Fruit fly (Drosophila melanogaster) whole organism, adult: Measurements from ENCODE around the gene CG42538.
A peak's percentile ranks its signal among the peaks of the same experiment; 100 is the strongest.

ENCODE experiments used
- CG11617 ChIP-seq: fragments of 200-800 bp; sonication (Bioruptor generic); optimal IDR thresholded peaks from 2 replicates; lab custom pipeline; 2017; ENCODE audit warnings: mild to moderate bottlenecking, missing biosample characterization, missing genetic modification reagents, missing genetic modification characterization
- CG12768 ChIP-seq: fragments of 200-800 bp; sonication (Bioruptor generic); optimal IDR thresholded peaks from 2 replicates; lab custom pipeline; 2017; ENCODE audit warnings: missing biosample characterization, missing genetic modification characterization, mild to moderate bottlenecking, moderate library complexity, missing genetic modification reagents
- CG14711 ChIP-seq: fragments of 200-800 bp; sonication (Bioruptor generic); optimal IDR thresholded peaks from 2 replicates; lab custom pipeline; 2018; ENCODE audit warnings: missing biosample characterization, mild to moderate bottlenecking, missing genetic modification characterization, moderate library complexity
- CG1620 ChIP-seq: fragments of 200-800 bp; sonication (Bioruptor generic); optimal IDR thresholded peaks from 2 replicates; lab custom pipeline; 2016; ENCODE audit warnings: missing biosample characterization, missing genetic modification characterization
- CG33017 ChIP-seq: fragments of 200-800 bp; sonication (Bioruptor generic); optimal IDR thresholded peaks from 2 replicates; lab custom pipeline; 2018; ENCODE audit warnings: missing biosample characterization, mild to moderate bottlenecking, missing genetic modification characterization, moderate library complexity
- CG5204 ChIP-seq: fragments of 200-800 bp; sonication (Bioruptor generic); optimal IDR thresholded peaks from 2 replicates; lab custom pipeline; 2016; ENCODE audit warnings: missing biosample characterization, missing genetic modification characterization
- CG7045 ChIP-seq: fragments of 200-800 bp; sonication (Bioruptor generic); optimal IDR thresholded peaks from 2 replicates; lab custom pipeline; 2017; ENCODE audit warnings: missing biosample characterization, mild to moderate bottlenecking, missing genetic modification characterization
- CG7101 ChIP-seq: fragments of 200-800 bp; sonication (Bioruptor generic); optimal IDR thresholded peaks from 2 replicates; lab custom pipeline; 2018; ENCODE audit warnings: missing biosample characterization, mild to moderate bottlenecking, missing genetic modification characterization, moderate library complexity
- Clk ChIP-seq: fragments of 200-800 bp; sonication (Bioruptor generic); optimal IDR thresholded peaks from 2 replicates; lab custom pipeline; 2017; ENCODE audit warnings: missing biosample characterization, missing genetic modification characterization
- Crg-1 ChIP-seq: fragments of 200-800 bp; sonication (Bioruptor generic); optimal IDR thresholded peaks from 2 replicates; lab custom pipeline; 2016; ENCODE audit warnings: missing biosample characterization, missing genetic modification characterization
- Hr96 ChIP-seq: fragments of 200-800 bp; sonication (Bioruptor generic); optimal IDR thresholded peaks from 2 replicates; lab custom pipeline; 2016; ENCODE audit warnings: missing biosample characterization, missing genetic modification characterization
- Mnt ChIP-seq: fragments of 200-800 bp; sonication (Bioruptor generic); optimal IDR thresholded peaks from 2 replicates; lab custom pipeline; 2016; ENCODE audit warnings: missing biosample characterization, mild to moderate bottlenecking, missing genetic modification characterization
- bab1 ChIP-seq: fragments of 200-800 bp; sonication (Bioruptor generic); optimal IDR thresholded peaks from 3 replicates; lab custom pipeline; 2019; ENCODE audit warnings: missing biosample characterization, mild to moderate bottlenecking, missing genetic modification characterization, moderate library complexity
- cic ChIP-seq: fragments of 200-800 bp; sonication (Bioruptor generic); optimal IDR thresholded peaks from 2 replicates; lab custom pipeline; 2017; ENCODE audit warnings: missing biosample characterization, mild to moderate bottlenecking, missing genetic modification characterization, moderate library complexity
- cnc ChIP-seq, 2 experiments: fragments of >200 bp; optimal IDR thresholded peaks; 2 replicates each; lab custom pipeline; 2017
- kay ChIP-seq: fragments of 200-800 bp; sonication (Bioruptor generic); peaks from one replicate; lab custom pipeline; 2016; ENCODE audit warnings: missing biosample characterization, missing genetic modification characterization, borderline replicate concordance
- ovo ChIP-seq: fragments of 200-800 bp; sonication (Bioruptor generic); optimal IDR thresholded peaks from 2 replicates; lab custom pipeline; 2016; ENCODE audit warnings: missing biosample characterization, missing genetic modification characterization
- pad ChIP-seq: fragments of 200-800 bp; sonication (Bioruptor generic); optimal IDR thresholded peaks from 3 replicates; lab custom pipeline; 2017; ENCODE audit warnings: missing biosample characterization, missing genetic modification characterization, mild to moderate bottlenecking, moderate library complexity, missing genetic modification reagents
- tj ChIP-seq: fragments of 200-800 bp; sonication (Bioruptor generic); optimal IDR thresholded peaks from 3 replicates; lab custom pipeline; 2017; ENCODE audit warnings: missing biosample characterization, mild to moderate bottlenecking, missing genetic modification characterization, moderate library complexity
- toe ChIP-seq: fragments of 200-800 bp; sonication (Bioruptor generic); optimal IDR thresholded peaks from 2 replicates; lab custom pipeline; 2016; ENCODE audit warnings: missing biosample characterization, missing genetic modification characterization

CG42538 gene

DNA sequence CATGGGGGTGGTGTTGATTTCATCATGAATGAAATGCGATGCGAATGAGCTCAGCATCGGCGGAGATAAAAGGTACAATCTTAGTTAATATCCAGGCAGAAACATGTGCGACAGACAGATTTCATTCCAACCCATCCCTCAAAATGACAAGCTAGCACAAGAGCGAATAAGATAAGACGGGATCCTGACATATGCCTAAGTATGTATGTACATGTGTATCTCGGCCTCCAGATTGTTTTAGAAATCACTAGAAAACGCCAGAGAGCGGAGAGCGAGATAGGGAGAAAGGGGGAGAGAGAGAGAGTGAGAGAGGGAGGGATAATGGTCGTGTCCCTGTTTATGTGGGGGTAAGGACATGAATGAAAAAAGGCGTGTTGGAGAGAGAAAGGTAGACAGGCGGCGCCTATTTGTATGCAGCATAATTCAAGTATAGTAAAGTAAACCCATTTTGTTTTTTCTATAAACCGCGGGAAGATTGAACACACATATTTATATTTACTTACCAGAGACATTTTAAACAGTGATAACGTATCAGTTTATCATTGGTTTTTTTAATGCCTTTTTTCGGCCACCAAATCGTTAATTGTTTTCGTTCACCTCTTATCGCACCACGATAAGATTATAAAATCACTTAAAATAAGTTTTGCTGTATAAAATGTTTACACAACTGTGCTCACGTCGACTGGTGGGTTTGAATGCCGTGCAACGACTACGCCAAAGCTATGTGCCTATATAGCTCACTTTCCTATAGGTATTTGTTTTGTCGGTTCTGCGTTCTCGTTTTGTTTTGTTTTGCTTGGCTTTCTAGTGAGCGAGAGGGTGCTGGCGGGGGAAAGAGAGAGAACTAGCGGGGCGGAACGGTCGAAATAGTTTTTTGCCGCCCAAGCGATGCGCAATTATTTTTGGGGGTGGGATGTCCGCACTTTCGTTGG lies 15.9 kb downstream of the CG42538 start:
- TF ChIP-seq CG5204 (GFP tag; lab: Kevin White, UChicago) (no peak), cnc (optimal IDR thresholded peaks at IDR 0.05; lab: Kevin White, UChicago) (no peak), Mnt (peak; percentile 79), CG14711 (tag; lab: Kevin White, UChicago) (peak; percentile 33), CG1620 (peak; percentile 19), CG7045 (GFP tag; lab: Kevin White, UChicago) (peak; percentile 23), kay (GFP tag; lab: Kevin White, UChicago) (peak; percentile 47), tj (GFP tag; lab: Kevin White, UChicago) (peak; percentile 17), Crg-1 (GFP tag; lab: Kevin White, UChicago) (peak; percentile 47), CG11617 (GFP tag; lab: Kevin White, UChicago) (peak; percentile 78), CG12768 (GFP tag; lab: Kevin White, UChicago) (peak; percentile 75), CG7101 (peak; percentile 38), cic (peak; percentile 93), bab1 (GFP tag; lab: Kevin White, UChicago) (no peak), pad (GFP tag; lab: Kevin White, UChicago) (peak; percentile 21), Clk (GFP tag; lab: Kevin White, UChicago) (peak; percentile 39), CG33017 (tag; lab: Kevin White, UChicago) (peak; percentile 82), ovo (GFP tag; lab: Kevin White, UChicago) (peak; percentile 48), Hr96 (GFP tag; lab: Kevin White, UChicago) (peak; percentile 13), toe (GFP tag; lab: Kevin White, UChicago) (no peak)

DNA sequence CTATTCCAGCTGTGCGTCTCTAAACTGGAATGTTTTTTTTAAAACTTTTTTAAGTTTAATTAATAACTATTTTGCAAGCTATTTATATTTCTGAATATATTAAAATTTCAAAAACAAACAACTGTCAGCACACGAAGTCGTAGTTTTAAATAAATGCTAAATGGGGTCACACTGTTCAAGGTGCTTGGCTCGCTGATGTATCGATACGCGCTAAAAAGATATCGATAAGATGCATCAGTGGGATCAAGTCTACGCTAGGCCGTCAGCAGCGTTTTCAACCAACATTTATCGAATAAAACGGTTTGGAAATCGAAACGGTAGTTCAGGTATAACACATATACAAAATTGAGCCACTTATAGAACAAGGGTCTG lies 16.5 kb downstream of the CG42538 start, which contains the start of gene Diap1:
Diap1 (minus strand) TSS at position 148 of the 372 bp plus-strand sequence.
- no peak for TF ChIP-seq CG7101
- TF ChIP-seq bab1 (GFP tag; lab: Kevin White, UChicago), result peak; percentile 33
- TF ChIP-seq toe (GFP tag; lab: Kevin White, UChicago), result peak; percentile 44
- TF ChIP-seq Mnt, result peak; percentile 35
- TF ChIP-seq CG7045 (GFP tag; lab: Kevin White, UChicago), result no peak
- TF ChIP-seq CG1620, result no peak
- peak; percentile 89 for TF ChIP-seq kay (GFP tag; lab: Kevin White, UChicago)

DNA sequence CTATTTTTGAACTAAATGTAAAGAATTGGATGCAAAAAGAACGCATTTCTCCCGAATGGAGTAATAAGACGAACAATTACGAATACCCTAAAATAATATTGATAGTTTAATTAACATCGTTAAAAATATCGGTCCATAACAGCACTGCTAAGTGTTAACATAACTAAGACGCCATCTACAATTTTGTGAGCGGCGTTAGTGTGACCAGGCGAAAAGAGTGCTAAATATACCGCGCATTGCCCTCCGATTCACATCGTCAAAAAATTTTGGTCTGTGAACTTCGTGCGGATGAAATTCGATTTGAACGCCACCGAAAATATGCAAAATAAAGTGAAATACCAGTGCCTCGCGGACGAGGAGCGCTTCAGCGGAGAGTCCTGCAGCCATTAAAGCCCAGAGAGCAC lies 17.4 kb downstream of the CG42538 start, which contains the start of gene Mbs:
Mbs (plus strand) TSS at position 241 of the 404 bp plus-strand sequence.
- TF ChIP-seq CG7045 (GFP tag; lab: Kevin White, UChicago) (no peak), CG33017 (tag; lab: Kevin White, UChicago) (no peak), Mnt (peak; percentile 29), CG14711 (tag; lab: Kevin White, UChicago) (peak; percentile 27), pad (GFP tag; lab: Kevin White, UChicago) (no peak), CG7101 (peak; percentile 38), tj (GFP tag; lab: Kevin White, UChicago) (no peak), cnc (optimal IDR thresholded peaks at IDR 0.05; lab: Kevin White, UChicago) (no peak), Crg-1 (GFP tag; lab: Kevin White, UChicago) (no peak), ovo (GFP tag; lab: Kevin White, UChicago) (no peak), toe (GFP tag; lab: Kevin White, UChicago) (peak; percentile 29), bab1 (GFP tag; lab: Kevin White, UChicago) (peak; percentile 33), CG12768 (GFP tag; lab: Kevin White, UChicago) (no peak), kay (GFP tag; lab: Kevin White, UChicago) (peak; percentile 60), Hr96 (GFP tag; lab: Kevin White, UChicago) (peak; percentile 56), cic (no peak), CG5204 (GFP tag; lab: Kevin White, UChicago) (peak; percentile 22), CG1620 (peak; percentile 24), Clk (GFP tag; lab: Kevin White, UChicago) (no peak), CG11617 (GFP tag; lab: Kevin White, UChicago) (no peak)

DNA sequence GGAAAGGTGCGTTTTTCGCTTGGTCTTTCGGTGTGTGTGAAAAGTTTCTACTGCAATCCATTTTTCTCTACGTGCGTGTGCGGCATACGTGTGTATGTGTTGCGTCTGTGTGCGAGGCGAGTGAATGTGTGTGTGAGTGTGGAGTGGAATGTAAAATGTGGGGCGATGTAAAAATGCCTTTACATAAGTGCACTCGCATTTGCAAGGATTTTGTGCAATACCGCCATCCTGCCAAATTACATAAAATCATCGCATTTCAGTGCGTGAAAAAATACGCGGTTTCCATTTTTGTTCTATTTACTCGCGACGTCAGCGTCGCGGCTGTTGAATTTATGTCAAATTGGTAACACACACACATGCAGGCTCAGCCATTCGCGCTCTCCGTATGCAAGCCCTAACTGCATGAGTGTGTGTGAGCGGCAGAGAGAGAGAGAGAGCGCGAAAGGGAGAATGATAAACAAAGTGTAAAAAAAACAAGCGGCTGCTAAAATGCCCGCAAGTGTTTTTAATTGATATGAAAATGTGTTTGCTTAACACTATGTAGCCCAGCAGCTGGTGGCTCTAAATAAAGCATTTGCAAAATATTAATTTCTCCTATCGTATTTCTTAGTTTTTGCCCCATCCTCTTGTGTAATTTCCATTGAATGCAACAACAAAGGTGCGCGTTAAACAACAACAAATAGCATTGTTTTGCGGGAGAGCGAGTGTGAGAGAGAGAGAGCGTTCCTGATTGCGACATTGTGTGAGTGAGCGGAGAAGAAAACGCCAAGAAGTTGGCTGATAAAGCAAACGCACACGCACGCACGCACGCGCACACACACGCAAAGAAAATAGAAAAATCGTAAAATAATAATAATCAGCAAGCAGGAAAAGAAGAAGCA lies 18.1 kb downstream of the CG42538 start:
- TF ChIP-seq tj (GFP tag; lab: Kevin White, UChicago), result peak; percentile 17
- TF ChIP-seq CG7101, result no peak
- peak; percentile 42 for TF ChIP-seq kay (GFP tag; lab: Kevin White, UChicago)
- no peak for TF ChIP-seq CG5204 (GFP tag; lab: Kevin White, UChicago)
- peak; percentile 94 for TF ChIP-seq CG12768 (GFP tag; lab: Kevin White, UChicago)
- TF ChIP-seq cic, result peak; percentile 63
- no peak for TF ChIP-seq Clk (GFP tag; lab: Kevin White, UChicago)
- no peak for TF ChIP-seq Hr96 (GFP tag; lab: Kevin White, UChicago)
- no peak for TF ChIP-seq CG7045 (GFP tag; lab: Kevin White, UChicago)
- TF ChIP-seq cnc (optimal IDR thresholded peaks at IDR 0.05; lab: Kevin White, UChicago), result no peak
- TF ChIP-seq Crg-1 (GFP tag; lab: Kevin White, UChicago), result no peak
- no peak for TF ChIP-seq Mnt
- no peak for TF ChIP-seq CG1620
- TF ChIP-seq CG11617 (GFP tag; lab: Kevin White, UChicago), result no peak
- no peak for TF ChIP-seq ovo (GFP tag; lab: Kevin White, UChicago)
